Worm (Caenorhabditis elegans) whole organism, L3 larva: Measurements from ENCODE around the gene srab-6.
"Not testable (repeated sequence)": the region's sequence is repeated elsewhere in the genome, so short reads cannot be mapped to it uniquely, and the experiment has no call there.

Experiments
- ceh-9 ChIP-seq: sonication (generic microtip); optimal IDR thresholded peaks from 2 replicates; lab custom pipeline; 2018; ENCODE audit warnings: missing biosample characterization, missing genetic modification characterization
- jun-1 ChIP-seq: fragments of 150-350 bp; optimal IDR thresholded peaks from 2 replicates; lab custom pipeline; 2014; ENCODE audit warnings: missing biosample characterization, missing genetic modification reagents, missing genetic modification characterization
- mml-1 ChIP-seq: fragments of 150-350 bp; sonication (generic microtip); optimal IDR thresholded peaks from 3 replicates; lab custom pipeline; 2014; ENCODE audit warnings: missing biosample characterization, missing genetic modification characterization
- nhr-11 ChIP-seq: fragments of 150-350 bp; optimal IDR thresholded peaks from 2 replicates; lab custom pipeline; 2014; ENCODE audit warnings: missing biosample characterization, missing genetic modification characterization
- nhr-12 ChIP-seq: fragments of 150-350 bp; optimal IDR thresholded peaks from 2 replicates; lab custom pipeline; 2014; ENCODE audit warnings: missing biosample characterization, missing genetic modification characterization
- unc-62 ChIP-seq: fragments of 150-350 bp; sonication (generic microtip); optimal IDR thresholded peaks from 4 replicates; lab custom pipeline; 2014; ENCODE audit warnings: missing biosample characterization, missing genetic modification reagents, missing genetic modification characterization
- ztf-4 ChIP-seq: fragments of 150-350 bp; optimal IDR thresholded peaks from 2 replicates; lab custom pipeline; 2014; ENCODE audit warnings: missing biosample characterization, missing genetic modification characterization

ce11 chrV:3102049-3102448, 49.7 kb downstream of the srab-6 start, which contains the start of gene Y73C8C.4:
- not testable (repeated sequence) for TF ChIP-seq jun-1 (tag; lab: Kevin White, UChicago); nhr-11; ceh-9 (tag; lab: Kevin White, UChicago); nhr-12 (tag; lab: Kevin White, UChicago); unc-62 (GFP tag; lab: Kevin White, UChicago); ztf-4; mml-1 (tag; lab: Kevin White, UChicago)
